Fruit fly (Drosophila melanogaster) whole organism, embryonic: ENCODE data around the gene CG14511.

Source experiments
- Ada2b ChIP-seq: fragments of 200-800 bp; sonication (Bioruptor generic); IDR thresholded peaks from 2 replicates; pipeline ENCODE4 v1.3.6; 2022; ENCODE audit warnings: missing biosample characterization, missing genetic modification characterization
- Bteb2 ChIP-seq: fragments of 200-800 bp; sonication (Bioruptor generic); optimal IDR thresholded peaks from 2 replicates; lab custom pipeline; 2016; ENCODE audit warnings: missing biosample characterization, missing genetic modification characterization
- CG10267 ChIP-seq: fragments of 200-800 bp; sonication (Bioruptor generic); optimal IDR thresholded peaks from 2 replicates; lab custom pipeline; 2018; ENCODE audit warnings: missing biosample characterization, mild to moderate bottlenecking, missing genetic modification characterization, moderate library complexity
- CG10462 ChIP-seq: fragments of 200-800 bp; sonication (Bioruptor generic); optimal IDR thresholded peaks from 2 replicates; lab custom pipeline; 2016; ENCODE audit warnings: missing biosample characterization, missing genetic modification characterization
- CG11085 ChIP-seq: fragments of 200-800 bp; sonication (Bioruptor generic); IDR thresholded peaks from 2 replicates; pipeline ENCODE4 v1.3.6; 2022; ENCODE audit warnings: missing biosample characterization, missing genetic modification characterization
- CG11723 ChIP-seq: fragments of 200-800 bp; sonication (Bioruptor generic); optimal IDR thresholded peaks from 2 replicates; lab custom pipeline; 2017; ENCODE audit warnings: missing biosample characterization, mild to moderate bottlenecking, missing genetic modification characterization
- CG12155 ChIP-seq: fragments of 200-800 bp; sonication (Bioruptor generic); optimal IDR thresholded peaks from 3 replicates; lab custom pipeline; 2016; ENCODE audit warnings: missing biosample characterization, missing genetic modification characterization
- CG2116 ChIP-seq: fragments of 200-800 bp; sonication (Bioruptor generic); optimal IDR thresholded peaks from 3 replicates; lab custom pipeline; 2018; ENCODE audit warnings: missing biosample characterization, mild to moderate bottlenecking, missing genetic modification characterization
- CG2120 ChIP-seq: fragments of 200-800 bp; sonication (Bioruptor generic); optimal IDR thresholded peaks from 3 replicates; lab custom pipeline; 2016; ENCODE audit warnings: missing biosample characterization, missing genetic modification characterization
- CG2129 ChIP-seq: fragments of 200-800 bp; sonication (Bioruptor generic); IDR thresholded peaks from 2 replicates; pipeline ENCODE4 v1.3.6; 2022; ENCODE audit warnings: missing biosample characterization, missing genetic modification characterization; ENCODE audit not compliant: partially characterized antibody
- CG2712 ChIP-seq: fragments of 200-800 bp; optimal IDR thresholded peaks from 3 replicates; lab custom pipeline; 2019; ENCODE audit warnings: missing biosample characterization, mild to moderate bottlenecking, missing genetic modification characterization, moderate library complexity
- CG2875 ChIP-seq: fragments of 200-800 bp; sonication (Bioruptor generic); optimal IDR thresholded peaks from 2 replicates; lab custom pipeline; 2017; ENCODE audit warnings: missing biosample characterization, mild to moderate bottlenecking, missing genetic modification characterization, missing genetic modification reagents
- CG30020 ChIP-seq: fragments of 200-800 bp; optimal IDR thresholded peaks from 2 replicates; lab custom pipeline; 2019; ENCODE audit warnings: missing biosample characterization, mild to moderate bottlenecking, missing genetic modification characterization, moderate library complexity
- CG3065 ChIP-seq: fragments of 200-800 bp; sonication (Bioruptor generic); optimal IDR thresholded peaks from 2 replicates; lab custom pipeline; 2016; ENCODE audit warnings: missing biosample characterization, missing genetic modification characterization
- CG6683 ChIP-seq: fragments of 200-800 bp; sonication (Bioruptor generic); optimal IDR thresholded peaks from 2 replicates; lab custom pipeline; 2017; ENCODE audit warnings: missing biosample characterization, mild to moderate bottlenecking, missing genetic modification characterization, missing genetic modification reagents
- CG6791 ChIP-seq: fragments of 200-800 bp; sonication (Bioruptor generic); IDR thresholded peaks from 3 replicates; pipeline ENCODE4 v1.3.6; 2022; ENCODE audit warnings: missing biosample characterization, missing genetic modification characterization; ENCODE audit not compliant: partially characterized antibody
- CG7745 ChIP-seq: fragments of 200-800 bp; sonication (Bioruptor generic); optimal IDR thresholded peaks from 2 replicates; lab custom pipeline; 2018; ENCODE audit warnings: missing biosample characterization, mild to moderate bottlenecking, missing genetic modification characterization, moderate library complexity
- CG9215 ChIP-seq: fragments of 200-800 bp; sonication (Bioruptor generic); IDR thresholded peaks from 2 replicates; pipeline ENCODE4 v1.3.6; 2022; ENCODE audit warnings: missing biosample characterization, missing genetic modification characterization
- CHES-1-like ChIP-seq: fragments of 200-800 bp; sonication (Bioruptor generic); optimal IDR thresholded peaks from 2 replicates; lab custom pipeline; 2016; ENCODE audit warnings: missing biosample characterization, missing genetic modification characterization
- D ChIP-seq, 2 experiments: fragments of 200-800 bp in 1 of 2; fragments of >200 bp in 1 of 2; sonication (Bioruptor generic) in 1 of 2; optimal IDR thresholded peaks; 2 replicates in 1 of 2; 3 replicates in 1 of 2; lab custom pipeline; 2017; ENCODE audit warnings: mild to moderate bottlenecking in 1 of 2, missing biosample characterization in 1 of 2, missing genetic modification characterization in 1 of 2, missing genetic modification reagents in 1 of 2
- E2f2 ChIP-seq: fragments of 200-800 bp; sonication (Bioruptor generic); IDR thresholded peaks from 2 replicates; pipeline ENCODE4 v1.3.6; 2022; ENCODE audit warnings: missing biosample characterization, missing genetic modification characterization
- ERR ChIP-seq: fragments of 200-800 bp; sonication (Bioruptor generic); optimal IDR thresholded peaks from 2 replicates; lab custom pipeline; 2016; ENCODE audit warnings: missing biosample characterization, missing genetic modification characterization
- Fer1 ChIP-seq: fragments of 200-800 bp; sonication (Bioruptor generic); optimal IDR thresholded peaks from 2 replicates; lab custom pipeline; 2017; ENCODE audit warnings: missing biosample characterization, mild to moderate bottlenecking, missing genetic modification characterization
- Gug ChIP-seq: fragments of 200-800 bp; sonication (Bioruptor generic); IDR thresholded peaks from 4 replicates; pipeline ENCODE4 v1.3.6; 2022; ENCODE audit warnings: missing biosample characterization, missing genetic modification characterization
- Hey ChIP-seq: fragments of 200-800 bp; sonication (Bioruptor generic); optimal IDR thresholded peaks from 3 replicates; lab custom pipeline; 2018; ENCODE audit warnings: missing biosample characterization, mild to moderate bottlenecking, missing genetic modification characterization
- NC2β ChIP-seq: fragments of 200-800 bp; sonication (Bioruptor generic); optimal IDR thresholded peaks from 2 replicates; lab custom pipeline; 2016; ENCODE audit warnings: missing biosample characterization, missing genetic modification characterization
- Nf-YC ChIP-seq: fragments of 200-800 bp; optimal IDR thresholded peaks from 3 replicates; lab custom pipeline; 2019; ENCODE audit warnings: missing biosample characterization, mild to moderate bottlenecking, missing genetic modification characterization, moderate library complexity
- Ptx1 ChIP-seq: fragments of 200-800 bp; sonication (Bioruptor generic); IDR thresholded peaks from 2 replicates; pipeline ENCODE4 v1.3.6; 2022; ENCODE audit warnings: missing biosample characterization, missing genetic modification characterization
- Rfx ChIP-seq: fragments of 200-800 bp; sonication (Bioruptor generic); IDR thresholded peaks from 2 replicates; pipeline ENCODE4 v1.3.6; 2022; ENCODE audit warnings: missing biosample characterization, missing genetic modification characterization
- Sox102F ChIP-seq: fragments of 200-800 bp; sonication (Bioruptor generic); optimal IDR thresholded peaks from 2 replicates; lab custom pipeline; 2018; ENCODE audit warnings: missing biosample characterization, mild to moderate bottlenecking, missing genetic modification characterization, moderate library complexity
- bcd ChIP-seq: fragments of 200-800 bp; sonication (Bioruptor generic); optimal IDR thresholded peaks from 2 replicates; lab custom pipeline; 2017; ENCODE audit warnings: missing biosample characterization, mild to moderate bottlenecking, missing genetic modification characterization
- chinmo ChIP-seq: fragments of 200-800 bp; sonication (Bioruptor generic); IDR thresholded peaks from 4 replicates; pipeline ENCODE4 v1.3.6; 2022; ENCODE audit warnings: missing biosample characterization, missing genetic modification characterization; ENCODE audit not compliant: partially characterized antibody
- crc ChIP-seq: fragments of 200-800 bp; sonication (Bioruptor generic); optimal IDR thresholded peaks from 2 replicates; lab custom pipeline; 2016; ENCODE audit warnings: missing biosample characterization, missing genetic modification characterization
- crp ChIP-seq, 2 experiments: fragments of 200-800 bp; sonication (Bioruptor generic); optimal IDR thresholded peaks; 2 replicates in 1 of 2; 3 replicates in 1 of 2; lab custom pipeline; 2017; ENCODE audit warnings: missing biosample characterization in 2 of 2, missing genetic modification characterization in 2 of 2, mild to moderate bottlenecking in 1 of 2, moderate library complexity in 1 of 2
- danr ChIP-seq: fragments of 200-800 bp; sonication (Bioruptor generic); IDR thresholded peaks from 2 replicates; pipeline ENCODE4 v1.3.6; 2022; ENCODE audit warnings: missing biosample characterization, missing genetic modification characterization
- eve ChIP-seq, 2 experiments: fragments of >200 bp; optimal IDR thresholded peaks; 2 replicates each; lab custom pipeline; 2017; ENCODE audit warnings: missing biosample characterization in 2 of 2, missing genetic modification characterization in 2 of 2
- gcm ChIP-seq: fragments of 200-800 bp; sonication (Bioruptor generic); optimal IDR thresholded peaks from 2 replicates; lab custom pipeline; 2019; ENCODE audit warnings: missing biosample characterization, mild to moderate bottlenecking, missing genetic modification characterization, moderate library complexity
- ind ChIP-seq: fragments of 200-800 bp; sonication (Bioruptor generic); optimal IDR thresholded peaks from 3 replicates; lab custom pipeline; 2016; ENCODE audit warnings: missing biosample characterization, missing genetic modification characterization
- jing ChIP-seq: fragments of 200-800 bp; sonication (Bioruptor generic); optimal IDR thresholded peaks from 2 replicates; lab custom pipeline; 2018; ENCODE audit warnings: missing biosample characterization, mild to moderate bottlenecking, missing genetic modification characterization
- ken ChIP-seq: fragments of 200-800 bp; sonication (Bioruptor generic); IDR thresholded peaks from 3 replicates; pipeline ENCODE4 v1.3.6; 2022; ENCODE audit warnings: missing biosample characterization, missing genetic modification characterization
- lbe ChIP-seq: fragments of 200-800 bp; sonication (Bioruptor generic); optimal IDR thresholded peaks from 2 replicates; lab custom pipeline; 2016; ENCODE audit warnings: missing biosample characterization, mild to moderate bottlenecking, missing genetic modification characterization
- oc ChIP-seq: fragments of 200-800 bp; sonication (Bioruptor generic); optimal IDR thresholded peaks from 2 replicates; lab custom pipeline; 2018; ENCODE audit warnings: missing biosample characterization, mild to moderate bottlenecking, missing genetic modification characterization, moderate library complexity
- prd ChIP-seq, 3 experiments: fragments of >200 bp in 2 of 3; fragments of 200-800 bp in 1 of 3; sonication (Bioruptor generic) in 1 of 3; optimal IDR thresholded peaks in 2 of 3; IDR thresholded peaks in 1 of 3; 2 replicates in 2 of 3; 3 replicates in 1 of 3; pipeline versions ENCODE4 v1.3.6 to Lab custom; 2017 to 2022; ENCODE audit warnings: missing biosample characterization in 1 of 3, missing genetic modification characterization in 1 of 3
- row ChIP-seq: fragments of 200-800 bp; sonication (Bioruptor generic); IDR thresholded peaks from 3 replicates; pipeline ENCODE4 v1.3.6; 2022; ENCODE audit warnings: missing biosample characterization, missing genetic modification characterization
- schlank ChIP-seq: fragments of 200-800 bp; sonication (Bioruptor generic); optimal IDR thresholded peaks from 2 replicates; lab custom pipeline; 2018; ENCODE audit warnings: missing biosample characterization, mild to moderate bottlenecking, missing genetic modification characterization
- slou ChIP-seq: fragments of 200-800 bp; sonication (Bioruptor generic); optimal IDR thresholded peaks from 3 replicates; lab custom pipeline; 2016; ENCODE audit warnings: missing biosample characterization, missing genetic modification characterization
- tgo ChIP-seq: fragments of 200-800 bp; sonication (Bioruptor generic); IDR thresholded peaks from 3 replicates; pipeline ENCODE4 v1.3.6; 2022; ENCODE audit warnings: missing biosample characterization, missing genetic modification characterization
- vvl ChIP-seq: fragments of 200-800 bp; sonication (Bioruptor generic); IDR thresholded peaks from 2 replicates; pipeline ENCODE4 v1.3.6; 2022; ENCODE audit warnings: missing biosample characterization, missing genetic modification characterization
- zfh1 ChIP-seq: fragments of 200-800 bp; sonication (Bioruptor generic); IDR thresholded peaks from 3 replicates; pipeline ENCODE4 v1.3.6; 2022; ENCODE audit warnings: missing biosample characterization, missing genetic modification characterization

The CG14511 gene

DNA sequence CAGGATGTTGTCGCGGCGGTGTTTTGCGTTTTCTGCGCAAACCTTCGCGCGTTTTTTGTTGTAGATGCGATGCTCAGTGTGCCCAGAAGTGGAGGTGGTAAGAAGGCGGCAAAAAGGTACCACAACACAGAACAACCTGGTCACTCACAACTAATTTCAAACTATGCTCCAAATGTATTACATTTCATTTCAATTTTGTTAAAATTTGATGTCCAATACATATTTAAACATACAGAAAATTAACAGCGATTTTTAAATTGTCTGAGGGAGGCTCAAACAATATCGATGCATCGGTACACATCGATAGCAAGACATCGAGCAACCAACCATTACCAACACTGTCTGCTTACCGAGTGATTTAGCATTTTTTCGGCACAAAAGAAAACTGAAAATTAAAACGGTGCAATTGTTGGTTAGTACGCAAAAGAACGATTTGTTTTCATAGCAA is 6.5 kb upstream of the CG14511 start, which contains the start of the genes Slbp and Rpn2 (continued):
- TF ChIP-seq CG2129 (peak; percentile 93), ind (GFP tag; lab: Kevin White, UChicago) (peak; percentile 19), crc (GFP tag; lab: Kevin White, UChicago) (no peak), E2f2 (GFP tag; lab: Robert Waterston, UW) (peak; percentile 81), gcm (no peak), CG9215 (GFP tag; lab: Robert Waterston, UW) (no peak), CG11723 (no peak), slou (GFP tag; lab: Kevin White, UChicago) (no peak), Bteb2 (GFP tag; lab: Kevin White, UChicago) (peak; percentile 15), CG11085 (GFP tag; lab: Robert Waterston, UW) (peak; percentile 18; the same call in 1 of the 2 replicates), row (GFP tag; lab: Robert Waterston, UW) (peak; percentile 58; the same call in 2 of the 3 replicates), oc (tag; lab: Kevin White, UChicago) (no peak), ERR (GFP tag; lab: Kevin White, UChicago) (peak; percentile 70), Nf-YC (tag; lab: Kevin White, UChicago) (peak; percentile 53), Fer1 (peak; percentile 68), prd (optimal IDR thresholded peaks at IDR 0.05; lab: Kevin White, UChicago) (no peak), prd (GFP tag; IDR thresholded peaks at IDR 0.05; lab: Robert Waterston, UW) (0 out of 3 replicates have a peak, but pooled peaks have one; percentile 15), D (optimal IDR thresholded peaks at IDR 0.05; lab: Kevin White, UChicago) (no peak), D (GFP tag; optimal IDR thresholded peaks at IDR 0.05; lab: Kevin White, UChicago) (no peak), CHES-1-like (GFP tag; lab: Kevin White, UChicago) (peak; percentile 80), lbe (GFP tag; lab: Kevin White, UChicago) (peak; percentile 74), danr (GFP tag; lab: Robert Waterston, UW) (no peak), Ptx1 (GFP tag; lab: Robert Waterston, UW) (no peak), Rfx (GFP tag; lab: Robert Waterston, UW) (peak; percentile 63), chinmo (GFP tag; lab: Robert Waterston, UW) (peak; percentile 85; the same call in 3 of the 4 replicates), vvl (GFP tag; lab: Robert Waterston, UW) (peak; percentile 62; the same call in 1 of the 2 replicates), Ada2b (GFP tag; lab: Robert Waterston, UW) (no peak), CG2875 (no peak), NC2β (GFP tag; lab: Kevin White, UChicago) (peak; percentile 45), CG2116 (GFP tag; lab: Kevin White, UChicago) (peak; percentile 95), CG7745 (no peak), crp (GFP tag; optimal IDR thresholded peaks at IDR 0.05; lab: Kevin White, UChicago) (peak in 1 of 2 experiments; percentile 35), CG12155 (GFP tag; lab: Kevin White, UChicago) (peak; percentile 37), jing (GFP tag; lab: Kevin White, UChicago) (no peak), bcd (GFP tag; lab: Kevin White, UChicago) (peak; percentile 28), Gug (peak; percentile 17; the same call in 1 of the 4 replicates), CG6791 (GFP tag; lab: Robert Waterston, UW) (peak; percentile 92), CG2712 (peak; percentile 55), CG2120 (GFP tag; lab: Kevin White, UChicago) (peak; percentile 75), Sox102F (GFP tag; lab: Kevin White, UChicago) (no peak), CG10462 (no peak), Hey (tag; lab: Kevin White, UChicago) (no peak), CG3065 (GFP tag; lab: Kevin White, UChicago) (no peak), CG10267 (tag; lab: Kevin White, UChicago) (peak; percentile 99), eve (GFP tag; optimal IDR thresholded peaks at IDR 0.05; lab: Kevin White, UChicago) (no peak), CG6683 (GFP tag; lab: Kevin White, UChicago) (peak; percentile 37), CG30020 (tag; lab: Kevin White, UChicago) (peak; percentile 39), schlank (no peak), ken (GFP tag; lab: Robert Waterston, UW) (no peak), tgo (GFP tag; lab: Robert Waterston, UW) (no peak), zfh1 (GFP tag; lab: Robert Waterston, UW) (no peak)
